Worm (Caenorhabditis elegans): ENCODE measurements around the gene Y38H6C.16.

Gene Y38H6C.16

DNA sequence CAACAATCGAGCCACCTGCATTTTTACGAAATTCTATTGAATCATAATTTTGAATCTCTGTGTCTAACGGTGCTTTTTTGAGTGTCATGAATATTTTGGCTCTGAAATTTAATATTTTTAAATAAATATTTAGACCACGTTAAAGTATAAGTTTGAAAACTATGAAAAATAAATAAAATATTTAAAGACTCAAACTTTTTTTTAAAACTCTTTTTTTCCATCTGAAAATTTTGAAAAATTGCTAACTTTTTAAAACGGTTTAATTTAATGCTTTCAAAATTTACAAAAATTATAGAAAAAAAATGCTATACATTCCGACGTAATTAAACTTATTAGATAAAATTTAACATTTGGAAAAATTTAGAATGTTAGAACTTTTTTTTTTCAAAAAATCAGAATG, 4.9 kb upstream of the Y38H6C.16 start, which contains the start of gene slc-36.3:
Gene slc-36.3 (minus strand): TSS at position 101 of the 400 bp plus-strand sequence.
- TF ChIP-seq ceh-39 (tag; optimal IDR thresholded peaks at IDR 0.05) (no peak), mls-2 (tag; optimal IDR thresholded peaks at IDR 0.05) (no peak), blmp-1 (tag; optimal IDR thresholded peaks at IDR 0.05) (no peak), nhr-28 (tag; optimal IDR thresholded peaks at IDR 0.05) (no peak), ceh-83 (GFP tag; optimal IDR thresholded peaks at IDR 0.05) (no peak), ceh-43 (GFP tag; optimal IDR thresholded peaks at IDR 0.05) (no peak), M03D4.4 (tag; optimal IDR thresholded peaks at IDR 0.05) (no peak), unc-120 (tag; optimal IDR thresholded peaks at IDR 0.05; ENCODE audit: poor library complexity, severe bottlenecking) (no peak), cnd-1 (tag; optimal IDR thresholded peaks at IDR 0.05) (no peak), pha-4 (tag; optimal IDR thresholded peaks at IDR 0.05) (no peak), elt-1 (tag; optimal IDR thresholded peaks at IDR 0.05; ENCODE audit: borderline replicate concordance, insufficient read depth) (no peak), elt-3 (tag; optimal IDR thresholded peaks at IDR 0.05) (no peak), nhr-12 (tag; optimal IDR thresholded peaks at IDR 0.05) (no peak), nhr-2 (tag; optimal IDR thresholded peaks at IDR 0.05) (no peak), nhr-76 (tag; optimal IDR thresholded peaks at IDR 0.05) (no peak), snpc-4 (tag; optimal IDR thresholded peaks at IDR 0.05) (no peak), mep-1 (tag; optimal IDR thresholded peaks at IDR 0.05) (no peak), bed-3 (GFP tag; optimal IDR thresholded peaks at IDR 0.05) (no peak)

DNA sequence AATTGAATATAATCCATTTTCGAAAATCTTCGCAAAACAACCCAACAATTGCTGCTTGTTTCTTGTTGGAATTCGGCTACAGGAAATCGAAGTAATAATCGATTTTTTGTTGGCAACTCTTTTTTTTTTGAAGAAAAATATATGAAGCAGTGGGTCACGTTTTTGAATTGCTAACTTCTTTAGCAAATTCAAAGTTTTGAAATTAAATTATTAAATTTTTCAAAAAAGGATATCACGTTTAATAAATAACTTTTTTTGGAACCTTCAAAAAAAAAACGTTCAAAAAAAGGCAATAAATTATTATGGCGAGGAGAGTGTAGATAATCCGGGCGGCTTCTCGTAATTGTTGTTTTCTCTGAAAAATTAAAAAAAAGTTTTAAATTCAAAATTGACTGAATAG, 2.9 kb downstream of the Y38H6C.16 start, which contains the start of gene Y38H6C.15:
Gene Y38H6C.15 (minus strand): TSS at position 101 of the 400 bp plus-strand sequence.
- TF ChIP-seq mls-2 (tag; optimal IDR thresholded peaks at IDR 0.05) (no peak), ceh-39 (tag; optimal IDR thresholded peaks at IDR 0.05) (no peak), unc-62 (GFP tag; optimal IDR thresholded peaks at IDR 0.05) (no peak), drap-1 (GFP tag; optimal IDR thresholded peaks at IDR 0.05) (no peak), snpc-4 (tag; optimal IDR thresholded peaks at IDR 0.05) (no peak), elt-3 (tag; optimal IDR thresholded peaks at IDR 0.05) (no peak), tbx-8 (GFP tag; optimal IDR thresholded peaks at IDR 0.05) (no peak), nhr-12 (tag; optimal IDR thresholded peaks at IDR 0.05) (no peak), elt-1 (tag; optimal IDR thresholded peaks at IDR 0.05; ENCODE audit: borderline replicate concordance, insufficient read depth) (no peak), hlh-1 (tag; optimal IDR thresholded peaks at IDR 0.05) (no peak), sptf-1 (tag; optimal IDR thresholded peaks at IDR 0.05) (no peak), lin-32 (GFP tag; optimal IDR thresholded peaks at IDR 0.05) (no peak), nhr-28 (tag; optimal IDR thresholded peaks at IDR 0.05) (no peak), mab-5 (tag; optimal IDR thresholded peaks at IDR 0.05) (no peak)

DNA sequence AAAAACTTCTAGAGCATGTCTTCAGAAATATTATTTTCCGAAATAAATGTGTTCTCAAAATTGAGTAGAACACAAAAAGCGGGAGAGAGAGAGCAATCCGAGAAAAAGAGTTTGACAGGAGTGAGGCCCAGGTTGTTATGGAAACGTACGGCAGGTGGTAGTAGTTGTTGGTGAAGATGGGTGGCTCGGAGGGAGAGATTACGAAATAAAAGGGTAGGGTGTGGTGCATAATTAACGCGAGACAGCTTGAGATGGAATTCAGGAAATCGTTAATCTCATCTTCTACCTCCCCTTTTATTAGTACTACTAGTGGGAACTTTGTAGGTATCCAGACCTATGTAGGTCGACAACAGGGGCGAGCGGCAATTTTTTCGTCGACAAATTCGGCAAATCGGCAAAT, 5.1 kb downstream of the Y38H6C.16 start, which contains the start of gene famh-161:
Gene famh-161 (minus strand): TSS at position 101 of the 400 bp plus-strand sequence.
- peak; percentile 15 for TF ChIP-seq ces-1 (GFP tag; optimal IDR thresholded peaks at IDR 0.05)
- TF ChIP-seq pha-4 (tag; optimal IDR thresholded peaks at IDR 0.05) = no peak
- TF ChIP-seq nhr-12 (tag; optimal IDR thresholded peaks at IDR 0.05) = no peak

DNA sequence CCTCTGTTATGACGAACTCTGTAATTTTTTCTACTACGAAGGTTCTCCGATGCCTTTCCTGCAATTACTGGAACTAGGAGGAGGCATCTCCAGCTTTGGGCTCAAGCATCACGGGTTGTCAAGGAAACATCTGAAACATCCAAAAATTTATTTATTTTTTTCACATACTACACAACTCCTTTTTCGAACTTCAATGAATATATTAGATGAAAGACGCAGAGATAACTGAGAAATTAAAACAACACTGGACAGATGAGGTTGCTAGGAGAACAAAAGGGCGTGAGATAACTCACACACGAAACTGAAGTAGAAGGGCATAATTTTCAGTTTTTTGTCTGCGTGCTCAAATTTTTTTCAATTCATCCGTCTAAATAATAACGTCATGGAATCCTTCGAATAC, 11.7 kb downstream of the Y38H6C.16 start, which contains the start of gene Y38H6C.13:
Gene Y38H6C.13 (plus strand): TSS at position 301 of the 400 bp plus-strand sequence.
- no peak for TF ChIP-seq hlh-1 (tag; optimal IDR thresholded peaks at IDR 0.05)

DNA sequence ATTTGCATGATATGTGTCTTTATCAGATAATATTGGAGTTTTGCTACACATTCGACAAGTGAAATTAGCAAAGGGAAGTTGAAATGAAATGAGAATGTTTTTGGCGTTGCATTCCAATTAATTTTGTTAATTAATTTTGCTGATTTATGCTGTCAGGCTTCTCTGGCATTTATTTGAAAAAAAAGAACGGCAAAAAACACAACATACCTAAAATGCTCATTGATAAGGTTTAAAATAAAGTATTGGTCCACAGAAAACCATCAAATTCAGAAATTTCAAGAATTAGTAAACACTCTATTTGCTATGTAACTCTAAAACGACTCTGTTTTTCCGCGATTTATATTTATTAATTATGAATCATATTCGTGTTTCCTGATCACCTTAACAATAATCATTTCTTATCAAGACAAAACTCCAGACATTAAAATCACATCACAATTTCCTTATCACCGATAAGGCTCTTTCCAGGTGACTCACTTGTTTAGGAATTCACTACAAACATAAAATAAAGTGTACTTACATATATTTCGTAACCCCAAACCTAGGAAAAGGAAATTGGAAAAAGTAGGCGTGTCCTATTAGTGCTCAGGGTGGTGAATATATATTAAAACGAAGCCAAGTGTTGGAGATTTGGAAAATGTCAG, 13.2 kb downstream of the Y38H6C.16 start, which contains the start of the genes srh-166 and Y38H6C.24:
Gene srh-166 (minus strand): TSS at position 51 of the 644 bp plus-strand sequence.
Gene Y38H6C.24 (plus strand): TSS at position 620 of the 644 bp plus-strand sequence.
- TF ChIP-seq pha-4 (tag; optimal IDR thresholded peaks at IDR 0.05) = no peak
- TF ChIP-seq ztf-11 (tag; optimal IDR thresholded peaks at IDR 0.05) = no peak
- no peak for TF ChIP-seq nhr-76 (tag; optimal IDR thresholded peaks at IDR 0.05)
- TF ChIP-seq unc-120 (tag; optimal IDR thresholded peaks at IDR 0.05; ENCODE audit: poor library complexity, severe bottlenecking) = no peak
- TF ChIP-seq lsy-2 (tag; optimal IDR thresholded peaks at IDR 0.05) = no peak
- no peak for TF ChIP-seq ceh-43 (GFP tag; optimal IDR thresholded peaks at IDR 0.05)

DNA sequence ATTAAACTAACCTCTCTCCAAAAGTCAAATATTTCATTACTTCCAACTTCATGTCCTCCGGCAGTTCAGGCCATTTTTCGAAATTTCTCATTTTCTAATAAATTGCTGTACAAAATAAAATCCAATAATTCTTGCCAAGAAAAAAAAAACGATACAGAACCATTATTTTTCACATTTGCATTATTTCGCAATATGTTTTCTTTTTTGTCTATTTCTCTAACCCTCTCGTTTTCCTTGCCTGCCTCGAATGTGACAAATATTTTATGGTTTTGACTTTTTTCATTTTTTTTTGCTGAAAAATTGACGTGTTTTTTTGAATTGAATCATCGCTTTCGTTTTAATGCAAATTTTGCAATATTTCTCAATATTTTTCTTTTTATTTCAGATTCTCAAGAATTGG, 16.9 kb downstream of the Y38H6C.16 start, which contains the start of the genes Y38H6C.9 and fbxa-150:
Gene Y38H6C.9 (minus strand): TSS at position 52 of the 400 bp plus-strand sequence.
Gene fbxa-150 (plus strand): TSS at position 380 of the 400 bp plus-strand sequence.
- TF ChIP-seq drap-1 (GFP tag; optimal IDR thresholded peaks at IDR 0.05) (no peak), blmp-1 (tag; optimal IDR thresholded peaks at IDR 0.05) (no peak), snpc-4 (tag; optimal IDR thresholded peaks at IDR 0.05) (no peak), hlh-1 (tag; optimal IDR thresholded peaks at IDR 0.05) (no peak), elt-1 (tag; optimal IDR thresholded peaks at IDR 0.05; ENCODE audit: borderline replicate concordance, insufficient read depth) (no peak), mep-1 (tag; optimal IDR thresholded peaks at IDR 0.05) (no peak), cnd-1 (tag; optimal IDR thresholded peaks at IDR 0.05) (no peak), lsy-2 (tag; optimal IDR thresholded peaks at IDR 0.05) (no peak), elt-3 (tag; optimal IDR thresholded peaks at IDR 0.05) (no peak)
